Fruit fly (Drosophila melanogaster): ENCODE results near the gene CG17177.

DNA sequence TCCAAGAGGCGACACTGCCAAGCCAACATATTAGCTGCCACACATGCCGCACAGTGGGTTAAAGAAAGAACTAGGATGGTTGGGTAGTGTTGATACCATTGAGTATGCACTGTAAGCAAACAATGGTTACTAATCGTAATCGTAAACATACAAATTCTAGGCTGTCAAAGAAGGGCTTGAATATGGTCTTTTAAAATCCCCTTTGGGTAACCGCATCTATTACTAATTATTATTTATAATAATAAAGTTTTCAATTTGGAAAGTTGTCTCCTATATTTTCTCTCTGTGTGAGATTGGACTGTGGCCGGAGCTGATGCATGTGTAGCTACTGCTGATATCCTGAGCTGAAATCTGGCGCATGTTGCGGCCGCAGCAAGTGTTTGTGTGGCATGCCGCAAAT is 30.3 kb upstream of the CG17177 start:
- TF ChIP-seq vri (GFP tag; optimal IDR thresholded peaks at IDR 0.05) (no peak), Gug (GFP tag; IDR thresholded peaks at IDR 0.05) (no peak), Sox14 (GFP tag; optimal IDR thresholded peaks at IDR 0.05) (no peak), OdsH (GFP tag; optimal IDR thresholded peaks at IDR 0.05) (peak; percentile 30), CG16779 (tag; optimal IDR thresholded peaks at IDR 0.05) (peak; percentile 22), CG6792 (GFP tag; optimal IDR thresholded peaks at IDR 0.05) (no peak), CG6854 (GFP tag; optimal IDR thresholded peaks at IDR 0.05) (no peak), salr (GFP tag; optimal IDR thresholded peaks at IDR 0.05) (no peak)
